Worm (Caenorhabditis elegans): ENCODE data around the gene D2023.6.

Gene D2023.6

ce11 chrV:11854905-11855304 lies 27.8 kb downstream of the D2023.6 start:
- TF ChIP-seq elt-1 (tag; optimal IDR thresholded peaks at IDR 0.05; ENCODE audit: borderline replicate concordance, insufficient read depth) (no peak), ces-1 (GFP tag; optimal IDR thresholded peaks at IDR 0.05) (peak; percentile 95)

ce11 chrV:11856022-11856421 lies 28.9 kb downstream of the D2023.6 start:
- no peak for TF ChIP-seq snpc-4 (tag; optimal IDR thresholded peaks at IDR 0.05)
- no peak for TF ChIP-seq elt-1 (tag; optimal IDR thresholded peaks at IDR 0.05; ENCODE audit: borderline replicate concordance, insufficient read depth)
- TF ChIP-seq lin-13 (tag; optimal IDR thresholded peaks at IDR 0.05) = no peak
- no peak for TF ChIP-seq nhr-237 (tag; optimal IDR thresholded peaks at IDR 0.05)
- TF ChIP-seq zip-8 (tag; optimal IDR thresholded peaks at IDR 0.05) = no peak
- TF ChIP-seq blmp-1 (tag; optimal IDR thresholded peaks at IDR 0.05) = no peak
- no peak for TF ChIP-seq elt-3 (tag; optimal IDR thresholded peaks at IDR 0.05)
- no peak for TF ChIP-seq unc-39 (tag; optimal IDR thresholded peaks at IDR 0.05)
- TF ChIP-seq nhr-12 (tag; optimal IDR thresholded peaks at IDR 0.05) = no peak
- TF ChIP-seq sem-2 (GFP tag; optimal IDR thresholded peaks at IDR 0.05) = no peak
- no peak for TF ChIP-seq ham-2 (GFP tag; optimal IDR thresholded peaks at IDR 0.05)
- no peak for TF ChIP-seq mls-2 (tag; optimal IDR thresholded peaks at IDR 0.05)
- TF ChIP-seq nhr-28 (tag; optimal IDR thresholded peaks at IDR 0.05) = no peak
- TF ChIP-seq ztf-11 (tag; optimal IDR thresholded peaks at IDR 0.05) = no peak
- TF ChIP-seq mep-1 (tag; optimal IDR thresholded peaks at IDR 0.05) = no peak
- TF ChIP-seq M03D4.4 (tag; optimal IDR thresholded peaks at IDR 0.05) = no peak

ce11 chrV:11857756-11858155 lies 30.6 kb downstream of the D2023.6 start:
- TF ChIP-seq ztf-11 (tag; optimal IDR thresholded peaks at IDR 0.05) (no peak), nhr-76 (tag; optimal IDR thresholded peaks at IDR 0.05) (no peak), ceh-43 (GFP tag; optimal IDR thresholded peaks at IDR 0.05) (no peak), nhr-2 (tag; optimal IDR thresholded peaks at IDR 0.05) (no peak)

ce11 chrV:11858299-11858698 lies 31.1 kb downstream of the D2023.6 start:
- TF ChIP-seq ham-2 (GFP tag; optimal IDR thresholded peaks at IDR 0.05) (no peak), elt-1 (tag; optimal IDR thresholded peaks at IDR 0.05; ENCODE audit: borderline replicate concordance, insufficient read depth) (peak; percentile 77), lin-32 (GFP tag; optimal IDR thresholded peaks at IDR 0.05) (no peak)

ce11 chrV:11859082-11859858 lies 32.1 kb downstream of the D2023.6 start:
- no peak for TF ChIP-seq M03D4.4 (tag; optimal IDR thresholded peaks at IDR 0.05)
- no peak for TF ChIP-seq ceh-43 (GFP tag; optimal IDR thresholded peaks at IDR 0.05)
- no peak for TF ChIP-seq tbx-8 (GFP tag; optimal IDR thresholded peaks at IDR 0.05)
- TF ChIP-seq elt-3 (tag; optimal IDR thresholded peaks at IDR 0.05) = no peak
- TF ChIP-seq sem-2 (GFP tag; optimal IDR thresholded peaks at IDR 0.05) = no peak

ce11 chrV:11860375-11860774 lies 33.2 kb downstream of the D2023.6 start, which contains the start of gene R13H4.5:
Gene R13H4.5, plus strand, starts transcription at chrV:11860675.
- no peak for TF ChIP-seq flh-1 (GFP tag; optimal IDR thresholded peaks at IDR 0.05)
- TF ChIP-seq ceh-39 (tag; optimal IDR thresholded peaks at IDR 0.05) = no peak
- TF ChIP-seq elt-1 (tag; optimal IDR thresholded peaks at IDR 0.05; ENCODE audit: borderline replicate concordance, insufficient read depth) = no peak
- no peak for TF ChIP-seq zip-8 (tag; optimal IDR thresholded peaks at IDR 0.05)
- TF ChIP-seq nhr-12 (tag; optimal IDR thresholded peaks at IDR 0.05) = no peak
- TF ChIP-seq nhr-237 (tag; optimal IDR thresholded peaks at IDR 0.05) = no peak
- TF ChIP-seq tbx-8 (GFP tag; optimal IDR thresholded peaks at IDR 0.05) = no peak
- no peak for TF ChIP-seq elt-3 (tag; optimal IDR thresholded peaks at IDR 0.05)

- no peak for TF ChIP-seq elt-1 (tag; optimal IDR thresholded peaks at IDR 0.05; ENCODE audit: borderline replicate concordance, insufficient read depth)
- TF ChIP-seq ham-2 (GFP tag; optimal IDR thresholded peaks at IDR 0.05) = no peak
- TF ChIP-seq lsy-2 (tag; optimal IDR thresholded peaks at IDR 0.05) = no peak
- no peak for TF ChIP-seq nhr-2 (tag; optimal IDR thresholded peaks at IDR 0.05)
- TF ChIP-seq ceh-43 (GFP tag; optimal IDR thresholded peaks at IDR 0.05) = no peak
- TF ChIP-seq sem-2 (GFP tag; optimal IDR thresholded peaks at IDR 0.05) = no peak
These were observed 34.9 kb downstream of the D2023.6 start for ce11 chrV:11861880-11862544.

All from whole organism, mixed stage, embryonic.